Fruit fly (Drosophila melanogaster) whole organism, prepupa: ENCODE measurements around the gene CG5910.

Experiments
- Blimp-1 ChIP-seq: fragments of 200-800 bp; sonication (Bioruptor generic); optimal IDR thresholded peaks from 3 replicates; lab custom pipeline; 2017; ENCODE audit warnings: missing biosample characterization, missing genetic modification characterization, mild to moderate bottlenecking, moderate library complexity, missing genetic modification reagents
- CG10631 ChIP-seq: fragments of 200-800 bp; sonication (Bioruptor generic); optimal IDR thresholded peaks from 2 replicates; lab custom pipeline; 2016; ENCODE audit warnings: missing biosample characterization, missing genetic modification characterization
- CG10669 ChIP-seq: fragments of 200-800 bp; sonication (Bioruptor generic); optimal IDR thresholded peaks from 3 replicates; lab custom pipeline; 2018; ENCODE audit warnings: missing biosample characterization, mild to moderate bottlenecking, missing genetic modification characterization, moderate library complexity
- CG11294 ChIP-seq: fragments of 200-800 bp; sonication (Bioruptor generic); IDR thresholded peaks from 2 replicates; pipeline ENCODE4 v1.3.6; 2022; ENCODE audit warnings: missing biosample characterization, missing genetic modification characterization
- CG11762 ChIP-seq: fragments of 200-800 bp; sonication (Bioruptor generic); optimal IDR thresholded peaks from 3 replicates; lab custom pipeline; 2016; ENCODE audit warnings: missing biosample characterization, missing genetic modification characterization; ENCODE audit not compliant: insufficient read depth
- CG11902 ChIP-seq: fragments of 200-800 bp; sonication (Bioruptor generic); optimal IDR thresholded peaks from 3 replicates; lab custom pipeline; 2016; ENCODE audit warnings: missing biosample characterization, missing genetic modification characterization
- CG15336 ChIP-seq: fragments of 200-800 bp; sonication (Bioruptor generic); IDR thresholded peaks from 2 replicates; pipeline ENCODE4 v1.3.6; 2022; ENCODE audit warnings: missing biosample characterization, missing genetic modification characterization
- CG1621 ChIP-seq: fragments of 200-800 bp; sonication (Bioruptor generic); optimal IDR thresholded peaks from 3 replicates; lab custom pipeline; 2018; ENCODE audit warnings: missing biosample characterization, mild to moderate bottlenecking, missing genetic modification characterization
- CG16779 ChIP-seq: fragments of 200-800 bp; sonication (Bioruptor generic); optimal IDR thresholded peaks from 3 replicates; lab custom pipeline; 2017; ENCODE audit warnings: missing biosample characterization, mild to moderate bottlenecking, missing genetic modification characterization
- CG3032 ChIP-seq: fragments of 200-800 bp; optimal IDR thresholded peaks from 2 replicates; lab custom pipeline; 2019; ENCODE audit warnings: missing biosample characterization, mild to moderate bottlenecking, missing genetic modification characterization, moderate library complexity
- CG31627 ChIP-seq: fragments of 200-800 bp; sonication (Bioruptor generic); optimal IDR thresholded peaks from 3 replicates; lab custom pipeline; 2016; ENCODE audit warnings: missing biosample characterization, missing genetic modification characterization
- CG32006 ChIP-seq: fragments of 200-800 bp; sonication (Bioruptor generic); optimal IDR thresholded peaks from 3 replicates; lab custom pipeline; 2017; ENCODE audit warnings: missing biosample characterization, mild to moderate bottlenecking, missing genetic modification characterization
- CG3919 ChIP-seq: fragments of 200-800 bp; sonication (Bioruptor generic); optimal IDR thresholded peaks from 3 replicates; lab custom pipeline; 2016; ENCODE audit warnings: missing biosample characterization, missing genetic modification characterization
- CG6163 ChIP-seq: fragments of 200-800 bp; sonication (Bioruptor generic); IDR thresholded peaks from 3 replicates; pipeline ENCODE4 v1.3.6; 2022; ENCODE audit warnings: missing biosample characterization, missing genetic modification characterization
- CG6276 ChIP-seq: fragments of 200-800 bp; sonication (Bioruptor generic); optimal IDR thresholded peaks from 2 replicates; lab custom pipeline; 2017; ENCODE audit warnings: missing biosample characterization, mild to moderate bottlenecking, missing genetic modification characterization
- CG6792 ChIP-seq: fragments of 200-800 bp; sonication (Bioruptor generic); optimal IDR thresholded peaks from 3 replicates; lab custom pipeline; 2016; ENCODE audit warnings: missing biosample characterization, missing genetic modification characterization
- CG6808 ChIP-seq: fragments of 200-800 bp; sonication (Bioruptor generic); optimal IDR thresholded peaks from 3 replicates; lab custom pipeline; 2017; ENCODE audit warnings: missing biosample characterization, missing genetic modification characterization, mild to moderate bottlenecking, moderate library complexity, missing genetic modification reagents
- CG6854 ChIP-seq: fragments of 200-800 bp; sonication (Bioruptor generic); optimal IDR thresholded peaks from 2 replicates; lab custom pipeline; 2017; ENCODE audit warnings: missing biosample characterization, mild to moderate bottlenecking, missing genetic modification characterization
- CG7368 ChIP-seq: fragments of 200-800 bp; sonication (Bioruptor generic); optimal IDR thresholded peaks from 3 replicates; lab custom pipeline; 2016; ENCODE audit warnings: missing biosample characterization, missing genetic modification characterization
- CG8119 ChIP-seq: fragments of 200-800 bp; sonication (Bioruptor generic); IDR thresholded peaks from 3 replicates; pipeline ENCODE4 v1.3.6; 2022; ENCODE audit warnings: missing biosample characterization, missing genetic modification characterization
- CG8319 ChIP-seq: fragments of 200-800 bp; sonication (Bioruptor generic); optimal IDR thresholded peaks from 3 replicates; lab custom pipeline; 2016; ENCODE audit warnings: missing biosample characterization, missing genetic modification characterization
- CG8632 ChIP-seq: fragments of 200-800 bp; sonication (Bioruptor generic); optimal IDR thresholded peaks from 3 replicates; lab custom pipeline; 2016; ENCODE audit warnings: missing biosample characterization, missing genetic modification characterization
- CG9139 ChIP-seq: fragments of 200-800 bp; sonication (Bioruptor generic); optimal IDR thresholded peaks from 3 replicates; lab custom pipeline; 2017; ENCODE audit warnings: missing biosample characterization, mild to moderate bottlenecking, missing genetic modification characterization
- Eip75B ChIP-seq: fragments of 200-800 bp; sonication (Bioruptor generic); optimal IDR thresholded peaks from 3 replicates; lab custom pipeline; 2016; ENCODE audit warnings: missing biosample characterization, missing genetic modification characterization
- Eip78C ChIP-seq: fragments of 200-800 bp; sonication (Bioruptor generic); peaks from one replicate; lab custom pipeline; 2016; ENCODE audit warnings: missing biosample characterization, missing genetic modification characterization
- Ets21C ChIP-seq: fragments of 200-800 bp; sonication (Bioruptor generic); optimal IDR thresholded peaks from 3 replicates; lab custom pipeline; 2016; ENCODE audit warnings: missing biosample characterization, missing genetic modification characterization
- Ets96B ChIP-seq: fragments of 200-800 bp; optimal IDR thresholded peaks from 2 replicates; lab custom pipeline; 2019; ENCODE audit warnings: missing biosample characterization, mild to moderate bottlenecking, missing genetic modification characterization, moderate library complexity
- Gug ChIP-seq: fragments of 200-800 bp; sonication (Bioruptor generic); IDR thresholded peaks from 2 replicates; pipeline ENCODE4 v1.3.6; 2022; ENCODE audit warnings: missing biosample characterization, missing genetic modification characterization
- Hr39 ChIP-seq: fragments of 200-800 bp; sonication (Bioruptor generic); optimal IDR thresholded peaks from 2 replicates; lab custom pipeline; 2016; ENCODE audit warnings: missing biosample characterization, missing genetic modification characterization
- Hr4 ChIP-seq: fragments of 200-800 bp; sonication (Bioruptor generic); optimal IDR thresholded peaks from 3 replicates; lab custom pipeline; 2016; ENCODE audit warnings: missing biosample characterization, missing genetic modification characterization
- Lpt ChIP-seq: fragments of 200-800 bp; sonication (Bioruptor generic); optimal IDR thresholded peaks from 3 replicates; lab custom pipeline; 2016; ENCODE audit warnings: missing biosample characterization, missing genetic modification characterization
- Met ChIP-seq: fragments of 200-800 bp; sonication (Bioruptor generic); optimal IDR thresholded peaks from 3 replicates; lab custom pipeline; 2016; ENCODE audit warnings: missing biosample characterization, missing genetic modification characterization
- OdsH ChIP-seq: fragments of 200-800 bp; sonication (Bioruptor generic); optimal IDR thresholded peaks from 3 replicates; lab custom pipeline; 2016; ENCODE audit warnings: missing biosample characterization, missing genetic modification characterization
- Smox ChIP-seq: fragments of 200-800 bp; sonication (Bioruptor generic); optimal IDR thresholded peaks from 3 replicates; lab custom pipeline; 2016; ENCODE audit warnings: missing biosample characterization, missing genetic modification characterization
- Sox102F ChIP-seq: fragments of 200-800 bp; sonication (Bioruptor generic); optimal IDR thresholded peaks from 2 replicates; lab custom pipeline; 2016; ENCODE audit warnings: missing biosample characterization, mild to moderate bottlenecking, missing genetic modification characterization
- Sox15 ChIP-seq: fragments of 200-800 bp; sonication (Bioruptor generic); optimal IDR thresholded peaks from 3 replicates; lab custom pipeline; 2016; ENCODE audit warnings: missing biosample characterization, missing genetic modification characterization
- acj6 ChIP-seq: fragments of 200-800 bp; sonication (Bioruptor generic); optimal IDR thresholded peaks from 3 replicates; lab custom pipeline; 2016; ENCODE audit warnings: missing biosample characterization, missing genetic modification characterization
- cyc ChIP-seq: fragments of 200-800 bp; sonication (Bioruptor generic); optimal IDR thresholded peaks from 3 replicates; lab custom pipeline; 2016; ENCODE audit warnings: missing biosample characterization, missing genetic modification characterization
- dac ChIP-seq: fragments of 200-800 bp; sonication (Bioruptor generic); optimal IDR thresholded peaks from 2 replicates; lab custom pipeline; 2017; ENCODE audit warnings: missing biosample characterization, mild to moderate bottlenecking, missing genetic modification characterization
- dsx ChIP-seq: fragments of 200-800 bp; optimal IDR thresholded peaks from 3 replicates; lab custom pipeline; 2019; ENCODE audit warnings: missing biosample characterization, mild to moderate bottlenecking, missing genetic modification characterization, moderate library complexity; ENCODE audit not compliant: poor library complexity, severe bottlenecking
- eg ChIP-seq: fragments of 200-800 bp; sonication (Bioruptor generic); IDR thresholded peaks from 3 replicates; pipeline ENCODE4 v1.3.6; 2022; ENCODE audit warnings: missing biosample characterization, missing genetic modification characterization
- esn ChIP-seq: fragments of 200-800 bp; sonication (Bioruptor generic); optimal IDR thresholded peaks from 2 replicates; lab custom pipeline; 2016; ENCODE audit warnings: missing biosample characterization, mild to moderate bottlenecking, missing genetic modification characterization, moderate library complexity
- fd85E ChIP-seq: fragments of 200-800 bp; sonication (Bioruptor generic); optimal IDR thresholded peaks from 3 replicates; lab custom pipeline; 2016; ENCODE audit warnings: missing biosample characterization, missing genetic modification characterization
- fkh ChIP-seq: fragments of 200-800 bp; sonication (Bioruptor generic); optimal IDR thresholded peaks from 3 replicates; lab custom pipeline; 2017; ENCODE audit warnings: missing biosample characterization, mild to moderate bottlenecking, missing genetic modification characterization, moderate library complexity
- lz ChIP-seq: fragments of 200-800 bp; sonication (Bioruptor generic); optimal IDR thresholded peaks from 3 replicates; lab custom pipeline; 2016; ENCODE audit warnings: missing biosample characterization, missing genetic modification characterization
- net ChIP-seq: fragments of 200-800 bp; sonication (Bioruptor generic); optimal IDR thresholded peaks from 3 replicates; lab custom pipeline; 2016; ENCODE audit warnings: missing biosample characterization, missing genetic modification characterization
- pdm3 ChIP-seq: fragments of 200-800 bp; sonication (Bioruptor generic); optimal IDR thresholded peaks from 3 replicates; lab custom pipeline; 2016; ENCODE audit warnings: missing biosample characterization, missing genetic modification characterization
- salr ChIP-seq, 2 experiments: fragments of 200-800 bp; sonication (Bioruptor generic); optimal IDR thresholded peaks; 3 replicates each; lab custom pipeline; 2016 to 2018; ENCODE audit warnings: missing biosample characterization in 2 of 2, missing genetic modification characterization in 2 of 2, mild to moderate bottlenecking in 1 of 2
- spab ChIP-seq: fragments of 200-800 bp; sonication (Bioruptor generic); optimal IDR thresholded peaks from 2 replicates; lab custom pipeline; 2017; ENCODE audit warnings: missing biosample characterization, mild to moderate bottlenecking, missing genetic modification characterization, missing genetic modification reagents
- ss ChIP-seq, 2 experiments: fragments of 200-800 bp; sonication (Bioruptor generic); optimal IDR thresholded peaks; 2 replicates in 1 of 2; 3 replicates in 1 of 2; lab custom pipeline; 2017 to 2018; ENCODE audit warnings: mild to moderate bottlenecking in 2 of 2, missing biosample characterization in 2 of 2, missing genetic modification characterization in 2 of 2, moderate library complexity in 1 of 2
- svp ChIP-seq: fragments of 200-800 bp; sonication (Bioruptor generic); peaks from one replicate; lab custom pipeline; 2016; ENCODE audit warnings: missing biosample characterization, missing genetic modification characterization
- topi ChIP-seq: fragments of 200-800 bp; sonication (Bioruptor generic); optimal IDR thresholded peaks from 3 replicates; lab custom pipeline; 2016; ENCODE audit warnings: missing biosample characterization, missing genetic modification characterization
- vri ChIP-seq: fragments of 200-800 bp; sonication (Bioruptor generic); optimal IDR thresholded peaks from 3 replicates; lab custom pipeline; 2016; ENCODE audit warnings: missing biosample characterization, mild to moderate bottlenecking, missing genetic modification characterization

CG5910 gene

DNA sequence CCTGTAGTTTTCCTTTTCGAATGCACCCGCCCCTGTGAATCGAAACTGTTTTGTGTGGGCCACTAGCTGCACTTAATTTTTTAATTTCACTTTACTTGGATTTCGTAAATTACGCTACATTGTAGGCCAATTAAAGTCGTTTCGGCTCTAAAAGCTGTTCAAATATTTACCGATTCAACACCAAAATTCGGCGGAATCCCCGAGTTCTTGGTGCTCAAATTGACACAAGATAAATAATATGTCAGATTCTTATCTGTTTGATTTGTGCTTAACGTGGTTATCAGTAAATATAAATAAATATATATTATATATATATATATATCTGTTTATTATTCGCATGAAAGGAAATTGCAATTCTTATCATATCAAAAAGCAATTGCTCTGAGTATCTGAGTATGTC lies 5.7 kb downstream of the CG5910 start:
- TF ChIP-seq OdsH, result no peak
- no peak for TF ChIP-seq dac (GFP tag; lab: Kevin White, UChicago)
- TF ChIP-seq CG10631, result no peak
- no peak for TF ChIP-seq cyc
- TF ChIP-seq Eip78C, result peak; percentile 70
- TF ChIP-seq CG15336 (GFP tag; lab: Robert Waterston, UW), result no peak
- TF ChIP-seq CG9139 (GFP tag; lab: Kevin White, UChicago), result no peak
- TF ChIP-seq CG11294 (GFP tag; lab: Robert Waterston, UW), result no peak
- TF ChIP-seq Lpt (GFP tag; lab: Kevin White, UChicago), result no peak
- no peak for TF ChIP-seq net
- TF ChIP-seq CG8319 (GFP tag; lab: Kevin White, UChicago), result no peak
- TF ChIP-seq CG32006, result no peak
- peak; percentile 11 for TF ChIP-seq svp (GFP tag; lab: Kevin White, UChicago)
- TF ChIP-seq Ets21C, result no peak
- no peak for TF ChIP-seq CG6276
- TF ChIP-seq Sox15 (GFP tag; lab: Kevin White, UChicago), result no peak
- no peak for TF ChIP-seq topi (GFP tag; lab: Kevin White, UChicago)
- TF ChIP-seq CG6792 (GFP tag; lab: Kevin White, UChicago), result no peak
- no peak for TF ChIP-seq CG31627
- no peak for TF ChIP-seq lz (GFP tag; lab: Kevin White, UChicago)
- no peak for TF ChIP-seq CG11902 (GFP tag; lab: Kevin White, UChicago)
- no peak for TF ChIP-seq CG6808
- TF ChIP-seq acj6 (GFP tag; lab: Kevin White, UChicago), result no peak
- TF ChIP-seq Met (GFP tag; lab: Kevin White, UChicago), result peak; percentile 23
- no peak for TF ChIP-seq CG3032 (tag; lab: Kevin White, UChicago)
- no peak for TF ChIP-seq Hr4 (GFP tag; lab: Kevin White, UChicago)
- TF ChIP-seq CG16779 (tag; lab: Kevin White, UChicago), result no peak
- no peak for TF ChIP-seq CG6163
- no peak for TF ChIP-seq Eip75B (GFP tag; lab: Kevin White, UChicago)
- TF ChIP-seq Hr39 (GFP tag; lab: Kevin White, UChicago), result no peak
- no peak for TF ChIP-seq Ets96B
- TF ChIP-seq CG11762 (GFP tag; lab: Kevin White, UChicago), result no peak
- TF ChIP-seq esn (GFP tag; lab: Kevin White, UChicago), result peak; percentile 42
- TF ChIP-seq Sox102F (GFP tag; lab: Kevin White, UChicago), result peak; percentile 18
- TF ChIP-seq vri, result peak; percentile 65
- peak; percentile 81 for TF ChIP-seq fkh (GFP tag; lab: Kevin White, UChicago)
- no peak for TF ChIP-seq CG7368
- TF ChIP-seq Gug (GFP tag; lab: Robert Waterston, UW), result no peak
- no peak for TF ChIP-seq CG10669 (GFP tag; lab: Kevin White, UChicago)
- TF ChIP-seq CG8119 (GFP tag; lab: Robert Waterston, UW), result no peak
- TF ChIP-seq fd85E (GFP tag; lab: Kevin White, UChicago), result no peak
- TF ChIP-seq pdm3 (GFP tag; lab: Kevin White, UChicago), result no peak
- TF ChIP-seq CG1621 (tag; lab: Kevin White, UChicago), result no peak
- TF ChIP-seq dsx (GFP tag; lab: Kevin White, UChicago), result peak; percentile 7
- peak; percentile 30 for TF ChIP-seq Smox (GFP tag; lab: Kevin White, UChicago)
- TF ChIP-seq Blimp-1 (GFP tag; lab: Kevin White, UChicago), result peak; percentile 60
- peak; percentile 32 for TF ChIP-seq CG8632
- TF ChIP-seq salr (GFP tag; optimal IDR thresholded peaks at IDR 0.05; lab: Kevin White, UChicago), result no peak
- no peak for TF ChIP-seq ss (GFP tag; optimal IDR thresholded peaks at IDR 0.05; lab: Kevin White, UChicago)
- no peak for TF ChIP-seq CG3919 (GFP tag; lab: Kevin White, UChicago)
- TF ChIP-seq spab (GFP tag; lab: Kevin White, UChicago), result no peak
- TF ChIP-seq eg (GFP tag; lab: Robert Waterston, UW), result no peak
- peak; percentile 73 for TF ChIP-seq CG6854 (GFP tag; lab: Kevin White, UChicago)
